Fruit fly (Drosophila melanogaster) whole organism, pupa: ENCODE measurements around the gene Eo.

ENCODE experiments used
- CG10348 ChIP-seq: fragments of 200-800 bp; sonication (Bioruptor generic); IDR thresholded peaks from 2 replicates; pipeline ENCODE4 v1.3.6; 2022; ENCODE audit warnings: missing biosample characterization, missing genetic modification characterization
- CG12605 ChIP-seq: fragments of 200-800 bp; sonication (Bioruptor generic); IDR thresholded peaks from 2 replicates; pipeline ENCODE4 v1.3.6; 2022; ENCODE audit warnings: missing biosample characterization, missing genetic modification characterization
- CG13204 ChIP-seq: fragments of 200-800 bp; sonication (Bioruptor generic); optimal IDR thresholded peaks from 2 replicates; lab custom pipeline; 2018; ENCODE audit warnings: missing biosample characterization, mild to moderate bottlenecking, missing genetic modification characterization, moderate library complexity
- CG14655 ChIP-seq: fragments of 200-800 bp; sonication (Bioruptor generic); optimal IDR thresholded peaks from 3 replicates; lab custom pipeline; 2017; ENCODE audit warnings: mild to moderate bottlenecking, missing biosample characterization, missing genetic modification reagents, missing genetic modification characterization
- CG15710 ChIP-seq: fragments of 200-800 bp; sonication (Bioruptor generic); optimal IDR thresholded peaks from 2 replicates; lab custom pipeline; 2018; ENCODE audit warnings: missing biosample characterization, mild to moderate bottlenecking, missing genetic modification characterization, moderate library complexity
- CG17806 ChIP-seq: fragments of 200-800 bp; sonication (Bioruptor generic); optimal IDR thresholded peaks from 2 replicates; lab custom pipeline; 2018; ENCODE audit warnings: missing biosample characterization, mild to moderate bottlenecking, missing genetic modification characterization, moderate library complexity
- CG32121 ChIP-seq: fragments of 200-800 bp; sonication (Bioruptor generic); IDR thresholded peaks from 2 replicates; pipeline ENCODE4 v1.3.6; 2022; ENCODE audit warnings: missing biosample characterization, missing genetic modification characterization
- CG34367 ChIP-seq: fragments of 200-800 bp; sonication (Bioruptor generic); optimal IDR thresholded peaks from 2 replicates; lab custom pipeline; 2018; ENCODE audit warnings: missing biosample characterization, mild to moderate bottlenecking, missing genetic modification characterization
- CG4496 ChIP-seq: fragments of 200-800 bp; sonication (Bioruptor generic); IDR thresholded peaks from 3 replicates; pipeline ENCODE4 v1.3.6; 2022; ENCODE audit warnings: missing biosample characterization, missing genetic modification characterization
- CG8159 ChIP-seq: fragments of 200-800 bp; sonication (Bioruptor generic); optimal IDR thresholded peaks from 3 replicates; lab custom pipeline; 2018; ENCODE audit warnings: missing biosample characterization, mild to moderate bottlenecking, missing genetic modification characterization, moderate library complexity
- CG8301 ChIP-seq: fragments of 200-800 bp; sonication (Bioruptor generic); optimal IDR thresholded peaks from 2 replicates; lab custom pipeline; 2018; ENCODE audit warnings: missing biosample characterization, mild to moderate bottlenecking, missing genetic modification characterization
- CG9948 ChIP-seq: fragments of 200-800 bp; sonication (Bioruptor generic); optimal IDR thresholded peaks from 2 replicates; lab custom pipeline; 2018; ENCODE audit warnings: missing biosample characterization, mild to moderate bottlenecking, missing genetic modification characterization, moderate library complexity
- D1 ChIP-seq: fragments of 200-800 bp; sonication (Bioruptor generic); optimal IDR thresholded peaks from 2 replicates; lab custom pipeline; 2018; ENCODE audit warnings: missing biosample characterization, mild to moderate bottlenecking, missing genetic modification characterization, moderate library complexity
- EcR ChIP-seq: fragments of 200-800 bp; sonication (Bioruptor generic); optimal IDR thresholded peaks from 3 replicates; lab custom pipeline; 2019; ENCODE audit warnings: missing biosample characterization, missing genetic modification characterization, mild to moderate bottlenecking, moderate library complexity, missing genetic modification reagents
- Ets98B ChIP-seq: fragments of 200-800 bp; sonication (Bioruptor generic); IDR thresholded peaks from 2 replicates; pipeline ENCODE4 v1.3.6; 2022; ENCODE audit warnings: missing biosample characterization, missing genetic modification characterization
- Pif1A ChIP-seq: fragments of 200-800 bp; sonication (Bioruptor generic); optimal IDR thresholded peaks from 3 replicates; lab custom pipeline; 2016; ENCODE audit warnings: missing biosample characterization, missing genetic modification characterization
- Pif1B ChIP-seq: fragments of 200-800 bp; sonication (Bioruptor generic); optimal IDR thresholded peaks from 3 replicates; lab custom pipeline; 2016; ENCODE audit warnings: missing biosample characterization, missing genetic modification characterization
- Snoo ChIP-seq: fragments of 200-800 bp; sonication (Bioruptor generic); optimal IDR thresholded peaks from 3 replicates; lab custom pipeline; 2017; ENCODE audit warnings: missing biosample characterization, mild to moderate bottlenecking, missing genetic modification characterization, inconsistent platforms
- fd96Ca ChIP-seq: fragments of 200-800 bp; sonication (Bioruptor generic); IDR thresholded peaks from 3 replicates; pipeline ENCODE4 v1.3.6; 2022; ENCODE audit warnings: missing biosample characterization, missing genetic modification characterization
- gl ChIP-seq: fragments of 200-800 bp; sonication (Bioruptor generic); optimal IDR thresholded peaks from 2 replicates; lab custom pipeline; 2018; ENCODE audit warnings: missing biosample characterization, mild to moderate bottlenecking, missing genetic modification characterization
- rn ChIP-seq: fragments of 200-800 bp; sonication (Bioruptor generic); IDR thresholded peaks from 2 replicates; pipeline ENCODE4 v1.3.6; 2022; ENCODE audit warnings: missing biosample characterization, missing genetic modification characterization

The Eo gene

dm6 chrX:14892303-14892702, 26.3 kb downstream of the Eo start:
- no peak for TF ChIP-seq CG17806 (tag; lab: Kevin White, UChicago)
- TF ChIP-seq CG9948 (tag; lab: Kevin White, UChicago), result no peak
- TF ChIP-seq CG8301, result peak; percentile 29
- no peak for TF ChIP-seq gl (tag; lab: Kevin White, UChicago)
- TF ChIP-seq Ets98B (GFP tag; lab: Robert Waterston, UW), result peak; percentile 16; the same call in 1 of the 2 replicates
- TF ChIP-seq CG15710 (tag; lab: Kevin White, UChicago), result no peak
- TF ChIP-seq Snoo (tag; lab: Kevin White, UChicago), result no peak
- peak; percentile 8 for TF ChIP-seq CG14655 (GFP tag; lab: Kevin White, UChicago)
- no peak for TF ChIP-seq CG34367
- no peak for TF ChIP-seq Pif1B (GFP tag; lab: Kevin White, UChicago)
- TF ChIP-seq rn (GFP tag; lab: Robert Waterston, UW), result 0 out of 2 replicates have a peak, but pooled peaks have one; percentile 19
- 0 out of 2 replicates have a peak, but pooled peaks have one; percentile 20 for TF ChIP-seq CG32121
- TF ChIP-seq Pif1A, result peak; percentile 16
- TF ChIP-seq CG10348 (GFP tag; lab: Robert Waterston, UW), result no peak
- no peak for TF ChIP-seq CG12605 (GFP tag; lab: Robert Waterston, UW)
- peak; percentile 42 for TF ChIP-seq CG8159
- no peak for TF ChIP-seq D1 (tag; lab: Kevin White, UChicago)
- peak; percentile 56; the same call in 2 of the 3 replicates for TF ChIP-seq CG4496 (GFP tag; lab: Robert Waterston, UW)
- TF ChIP-seq CG13204 (GFP tag; lab: Kevin White, UChicago), result no peak
- TF ChIP-seq, all 21 proteins: peak for 8

dm6 chrX:14885554-14885953, 33.0 kb downstream of the Eo start:
- TF ChIP-seq CG13204 (GFP tag; lab: Kevin White, UChicago) (no peak), CG8301 (no peak), CG15710 (tag; lab: Kevin White, UChicago) (no peak), CG14655 (GFP tag; lab: Kevin White, UChicago) (no peak), CG32121 (no peak), Snoo (tag; lab: Kevin White, UChicago) (no peak), CG10348 (GFP tag; lab: Robert Waterston, UW) (no peak), CG34367 (no peak), Pif1A (no peak), EcR (no peak), Pif1B (GFP tag; lab: Kevin White, UChicago) (no peak), CG17806 (tag; lab: Kevin White, UChicago) (no peak), gl (tag; lab: Kevin White, UChicago) (no peak), rn (GFP tag; lab: Robert Waterston, UW) (no peak)
- TF ChIP-seq, all 21 proteins: peak for 0

- TF ChIP-seq Ets98B (GFP tag; lab: Robert Waterston, UW), result no peak
- TF ChIP-seq rn (GFP tag; lab: Robert Waterston, UW), result no peak
- no peak for TF ChIP-seq Snoo (tag; lab: Kevin White, UChicago)
- TF ChIP-seq EcR, result no peak
- no peak for TF ChIP-seq CG13204 (GFP tag; lab: Kevin White, UChicago)
These were observed 34.6 kb downstream of the Eo start for dm6 chrX:14883993-14884392.

- TF ChIP-seq CG15710 (tag; lab: Kevin White, UChicago) (peak; percentile 61), D1 (tag; lab: Kevin White, UChicago) (no peak), CG12605 (GFP tag; lab: Robert Waterston, UW) (peak; percentile 82), CG4496 (GFP tag; lab: Robert Waterston, UW) (peak; percentile 92), Pif1B (GFP tag; lab: Kevin White, UChicago) (peak; percentile 85), CG32121 (peak; percentile 91), fd96Ca (GFP tag; lab: Robert Waterston, UW) (peak; percentile 87), Ets98B (GFP tag; lab: Robert Waterston, UW) (peak; percentile 93), CG14655 (GFP tag; lab: Kevin White, UChicago) (peak; percentile 56), CG9948 (tag; lab: Kevin White, UChicago) (peak; percentile 68), rn (GFP tag; lab: Robert Waterston, UW) (peak; percentile 71), CG17806 (tag; lab: Kevin White, UChicago) (peak; percentile 70), CG8159 (peak; percentile 67), EcR (no peak), Pif1A (peak; percentile 89), CG10348 (GFP tag; lab: Robert Waterston, UW) (0 out of 2 replicates have a peak, but pooled peaks have one; percentile 38), CG8301 (peak; percentile 73), CG34367 (peak; percentile 37), Snoo (tag; lab: Kevin White, UChicago) (peak; percentile 54), CG13204 (GFP tag; lab: Kevin White, UChicago) (no peak), gl (tag; lab: Kevin White, UChicago) (no peak)
- TF ChIP-seq, all 21 proteins: peak for 17
These were observed 36.0 kb downstream of the Eo start, which contains the start of the genes CG45064 and CG45065 for dm6 chrX:14882536-14883118. Gene CG45064, minus strand, starts transcription at chrX:14882586. Gene CG45065, minus strand, starts transcription at chrX:14882586.

- TF ChIP-seq Pif1A, result no peak
- TF ChIP-seq EcR, result no peak
- no peak for TF ChIP-seq CG8301
- no peak for TF ChIP-seq Snoo (tag; lab: Kevin White, UChicago)
- no peak for TF ChIP-seq CG15710 (tag; lab: Kevin White, UChicago)
- no peak for TF ChIP-seq CG14655 (GFP tag; lab: Kevin White, UChicago)
- no peak for TF ChIP-seq CG10348 (GFP tag; lab: Robert Waterston, UW)
- TF ChIP-seq CG8159, result no peak
- TF ChIP-seq D1 (tag; lab: Kevin White, UChicago), result no peak
- TF ChIP-seq CG17806 (tag; lab: Kevin White, UChicago), result no peak
- no peak for TF ChIP-seq Ets98B (GFP tag; lab: Robert Waterston, UW)
- TF ChIP-seq CG32121, result no peak
- no peak for TF ChIP-seq gl (tag; lab: Kevin White, UChicago)
- TF ChIP-seq CG9948 (tag; lab: Kevin White, UChicago), result no peak
- TF ChIP-seq CG34367, result no peak
These were observed 39.7 kb downstream of the Eo start for dm6 chrX:14878917-14879316.
